Worm (Caenorhabditis elegans) whole organism, L4 larva: ENCODE results near the gene ZK666.1.

Source experiments
- nhr-11 ChIP-seq: fragments of 150-350 bp; optimal IDR thresholded peaks from 2 replicates; lab custom pipeline; 2014; ENCODE audit warnings: missing biosample characterization, missing genetic modification characterization
- nhr-111 ChIP-seq: fragments of 200-800 bp; sonication (Bioruptor generic); optimal IDR thresholded peaks from 2 replicates; lab custom pipeline; 2018; ENCODE audit warnings: mild to moderate bottlenecking, missing genetic modification characterization, missing compliant biosample characterization
- nhr-6 ChIP-seq: fragments of 150-350 bp; optimal IDR thresholded peaks from 2 replicates; lab custom pipeline; 2014; ENCODE audit warnings: missing biosample characterization, missing genetic modification characterization

ce11 chrII:10490329-10490728 lies 19.2 kb upstream of the ZK666.1 start, which contains the start of gene clec-61:
- TF ChIP-seq nhr-111 (GFP tag; lab: Kevin White, UChicago) (no peak), nhr-11 (tag; lab: Kevin White, UChicago) (no peak), nhr-6 (tag; lab: Kevin White, UChicago) (no peak)
